Fruit fly (Drosophila melanogaster): ENCODE data around the gene SWIP.

SWIP gene

DNA sequence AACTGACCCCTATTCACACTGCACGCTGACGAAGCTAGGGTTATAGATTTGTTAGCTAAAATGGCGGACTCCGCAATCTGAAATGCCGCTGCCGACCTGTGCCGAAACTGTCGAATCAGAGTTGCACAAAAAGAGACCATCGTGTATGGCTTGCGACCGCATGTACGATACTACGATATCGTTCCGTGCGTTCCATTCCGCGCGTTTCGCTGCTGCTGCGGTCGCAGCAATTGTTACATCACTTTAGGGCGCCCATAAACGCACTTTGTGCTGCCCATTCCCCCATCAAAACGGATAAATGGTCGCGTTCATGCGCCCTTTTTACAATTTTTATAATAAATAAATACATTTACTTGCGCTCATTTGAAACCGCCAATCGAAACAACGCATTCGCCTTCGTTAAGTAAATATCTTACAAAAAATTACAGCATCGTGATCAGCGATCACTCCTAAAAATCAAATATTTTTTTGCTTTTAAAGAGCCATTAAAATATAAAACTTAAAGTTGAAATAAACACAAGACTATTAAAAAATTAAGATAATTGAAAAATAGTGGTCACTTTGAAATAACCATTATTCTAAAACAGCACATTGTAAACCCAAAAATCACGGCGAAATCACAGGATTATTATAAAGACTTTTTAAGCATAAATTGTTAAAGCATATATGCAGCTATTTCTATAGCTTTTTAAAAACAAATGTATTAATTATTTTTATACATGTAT is 6.8 kb downstream of the SWIP start, which contains the start of gene Cyp1:
Gene Cyp1 (minus strand): TSS at position 174 of the 725 bp plus-strand sequence.
- TF ChIP-seq CG7101 (tag; optimal IDR thresholded peaks at IDR 0.05) (peak; percentile 66), ovo (GFP tag; optimal IDR thresholded peaks at IDR 0.05) (peak; percentile 31), CG1620 (GFP tag; optimal IDR thresholded peaks at IDR 0.05) (peak; percentile 40), Clk (GFP tag; optimal IDR thresholded peaks at IDR 0.05) (no peak), CG11617 (GFP tag; optimal IDR thresholded peaks at IDR 0.05) (peak; percentile 21), cnc (optimal IDR thresholded peaks at IDR 0.05) (no peak), CG12768 (GFP tag; optimal IDR thresholded peaks at IDR 0.05) (peak; percentile 58), pad (GFP tag; optimal IDR thresholded peaks at IDR 0.05) (peak; percentile 13), bab1 (GFP tag; optimal IDR thresholded peaks at IDR 0.05) (peak; percentile 50), CG7045 (GFP tag; optimal IDR thresholded peaks at IDR 0.05) (no peak), cic (GFP tag; optimal IDR thresholded peaks at IDR 0.05) (peak; percentile 17), toe (GFP tag; optimal IDR thresholded peaks at IDR 0.05) (no peak), CG5204 (GFP tag; optimal IDR thresholded peaks at IDR 0.05) (no peak), tj (GFP tag; optimal IDR thresholded peaks at IDR 0.05) (peak; percentile 75), kay (GFP tag; ENCODE audit: borderline replicate concordance) (no peak), Mnt (GFP tag; optimal IDR thresholded peaks at IDR 0.05) (peak; percentile 86), CG33017 (tag; optimal IDR thresholded peaks at IDR 0.05) (peak; percentile 13), CG14711 (tag; optimal IDR thresholded peaks at IDR 0.05) (peak; percentile 58), Crg-1 (GFP tag; optimal IDR thresholded peaks at IDR 0.05) (peak; percentile 72), Hr96 (GFP tag; optimal IDR thresholded peaks at IDR 0.05) (no peak)

DNA sequence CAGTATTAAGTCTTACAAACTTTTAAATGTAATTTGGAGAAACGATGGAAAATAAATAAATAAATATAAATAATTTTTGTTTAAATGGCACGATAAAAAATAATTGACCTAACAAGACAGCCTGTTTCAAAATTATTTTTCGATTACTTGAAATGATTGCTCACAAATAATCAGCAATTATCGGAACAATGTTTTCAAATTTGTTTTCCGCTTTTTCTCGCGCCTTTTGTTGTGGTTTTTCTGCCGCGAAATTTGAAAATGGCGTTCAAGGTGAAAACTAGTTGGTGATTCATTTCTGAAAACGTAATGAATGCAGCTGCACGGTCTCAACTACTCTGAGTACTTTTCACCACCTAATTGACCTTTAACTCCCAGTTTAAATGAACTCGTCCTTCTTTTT is 7.5 kb downstream of the SWIP start:
- TF ChIP-seq Crg-1 (GFP tag; optimal IDR thresholded peaks at IDR 0.05) (no peak), CG33017 (tag; optimal IDR thresholded peaks at IDR 0.05) (no peak), CG7045 (GFP tag; optimal IDR thresholded peaks at IDR 0.05) (no peak), Clk (GFP tag; optimal IDR thresholded peaks at IDR 0.05) (no peak), CG11617 (GFP tag; optimal IDR thresholded peaks at IDR 0.05) (no peak), cic (GFP tag; optimal IDR thresholded peaks at IDR 0.05) (no peak), pad (GFP tag; optimal IDR thresholded peaks at IDR 0.05) (no peak), ovo (GFP tag; optimal IDR thresholded peaks at IDR 0.05) (no peak), CG5204 (GFP tag; optimal IDR thresholded peaks at IDR 0.05) (no peak), CG12768 (GFP tag; optimal IDR thresholded peaks at IDR 0.05) (no peak), Hr96 (GFP tag; optimal IDR thresholded peaks at IDR 0.05) (no peak), tj (GFP tag; optimal IDR thresholded peaks at IDR 0.05) (no peak), bab1 (GFP tag; optimal IDR thresholded peaks at IDR 0.05) (peak; percentile 39), CG14711 (tag; optimal IDR thresholded peaks at IDR 0.05) (peak; percentile 1), CG7101 (tag; optimal IDR thresholded peaks at IDR 0.05) (no peak)

DNA sequence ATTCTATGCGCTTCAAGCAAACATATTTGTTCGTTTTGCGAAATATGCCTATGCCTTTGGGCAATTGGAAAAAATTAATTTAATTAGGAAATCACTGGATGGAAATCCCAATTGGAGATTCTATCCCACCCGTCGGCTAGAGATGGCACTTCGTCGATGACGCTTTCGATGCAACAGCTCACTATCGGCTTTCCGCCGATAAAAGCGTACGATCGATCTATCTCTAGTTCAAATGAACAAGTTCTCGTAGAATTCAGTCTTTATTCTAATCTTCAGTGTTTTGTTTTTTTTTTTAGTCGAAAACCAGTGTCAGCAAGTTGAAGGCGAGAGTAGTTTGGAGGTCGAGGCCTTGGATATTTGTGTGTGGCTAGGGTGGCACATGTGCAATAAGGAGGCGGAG is 9.6 kb downstream of the SWIP start, which contains the start of the genes CG9917 and CG32579:
Gene CG9917 (minus strand): TSS at position 169 of the 400 bp plus-strand sequence.
Gene CG32579 (plus strand): TSS at position 224 of the 400 bp plus-strand sequence.
- TF ChIP-seq CG7101 (tag; optimal IDR thresholded peaks at IDR 0.05): peak; percentile 19
- TF ChIP-seq tj (GFP tag; optimal IDR thresholded peaks at IDR 0.05): peak; percentile 19
- no peak for TF ChIP-seq ovo (GFP tag; optimal IDR thresholded peaks at IDR 0.05)
- TF ChIP-seq CG14711 (tag; optimal IDR thresholded peaks at IDR 0.05): peak; percentile 17
- TF ChIP-seq Mnt (GFP tag; optimal IDR thresholded peaks at IDR 0.05): peak; percentile 54
- TF ChIP-seq bab1 (GFP tag; optimal IDR thresholded peaks at IDR 0.05): peak; percentile 50

DNA sequence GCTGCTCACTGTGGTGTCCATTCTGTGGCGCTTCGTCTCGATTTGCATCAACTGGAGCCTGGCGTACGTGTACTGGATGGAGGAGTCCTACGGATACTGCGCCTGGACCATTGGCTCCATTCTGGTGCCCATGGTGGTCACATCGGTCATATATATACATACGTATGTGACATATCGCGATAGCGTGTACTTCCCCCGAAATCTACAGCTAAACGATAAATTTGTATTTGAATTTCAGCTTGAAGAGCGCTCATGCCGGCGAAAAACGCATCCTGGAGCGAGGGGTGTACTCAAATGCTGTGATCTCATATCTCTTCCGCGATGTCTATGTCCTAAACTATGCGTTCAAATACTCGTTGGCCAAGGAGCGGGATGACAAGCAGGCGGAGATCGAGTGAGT is 10.0 kb downstream of the SWIP start:
- TF ChIP-seq CG5204 (GFP tag; optimal IDR thresholded peaks at IDR 0.05) (no peak), bab1 (GFP tag; optimal IDR thresholded peaks at IDR 0.05) (no peak), cnc (optimal IDR thresholded peaks at IDR 0.05) (no peak), ovo (GFP tag; optimal IDR thresholded peaks at IDR 0.05) (no peak), CG11617 (GFP tag; optimal IDR thresholded peaks at IDR 0.05) (no peak), Mnt (GFP tag; optimal IDR thresholded peaks at IDR 0.05) (no peak), CG14711 (tag; optimal IDR thresholded peaks at IDR 0.05) (no peak)

DNA sequence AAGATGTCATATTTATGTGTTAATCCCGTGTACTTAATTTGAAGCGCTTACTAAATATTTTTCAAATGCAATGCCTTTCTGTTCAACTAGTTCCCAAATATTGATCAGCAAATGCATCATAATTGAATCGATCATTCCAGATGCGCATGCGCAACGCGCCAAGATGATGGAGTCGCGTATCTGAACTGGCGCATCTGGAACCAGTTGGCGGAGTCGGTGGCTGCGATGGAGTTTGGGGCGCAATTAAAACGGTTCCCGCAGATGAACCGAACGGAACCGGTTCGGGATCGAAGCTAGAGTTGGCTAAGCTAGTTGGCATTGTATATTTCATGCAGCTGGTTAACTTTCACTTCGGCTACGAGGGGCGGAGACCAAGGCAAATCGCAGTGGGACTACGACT is 12.0 kb downstream of the SWIP start, which contains the start of gene CalpC:
Gene CalpC (plus strand): TSS at position 292 of the 400 bp plus-strand sequence.
- TF ChIP-seq bab1 (GFP tag; optimal IDR thresholded peaks at IDR 0.05) (no peak), CG5204 (GFP tag; optimal IDR thresholded peaks at IDR 0.05) (no peak), cic (GFP tag; optimal IDR thresholded peaks at IDR 0.05) (no peak), CG14711 (tag; optimal IDR thresholded peaks at IDR 0.05) (no peak), CG7101 (tag; optimal IDR thresholded peaks at IDR 0.05) (no peak), Hr96 (GFP tag; optimal IDR thresholded peaks at IDR 0.05) (no peak), CG33017 (tag; optimal IDR thresholded peaks at IDR 0.05) (no peak), toe (GFP tag; optimal IDR thresholded peaks at IDR 0.05) (no peak), kay (GFP tag; ENCODE audit: borderline replicate concordance) (no peak), CG11617 (GFP tag; optimal IDR thresholded peaks at IDR 0.05) (no peak), Crg-1 (GFP tag; optimal IDR thresholded peaks at IDR 0.05) (no peak), CG1620 (GFP tag; optimal IDR thresholded peaks at IDR 0.05) (no peak)

DNA sequence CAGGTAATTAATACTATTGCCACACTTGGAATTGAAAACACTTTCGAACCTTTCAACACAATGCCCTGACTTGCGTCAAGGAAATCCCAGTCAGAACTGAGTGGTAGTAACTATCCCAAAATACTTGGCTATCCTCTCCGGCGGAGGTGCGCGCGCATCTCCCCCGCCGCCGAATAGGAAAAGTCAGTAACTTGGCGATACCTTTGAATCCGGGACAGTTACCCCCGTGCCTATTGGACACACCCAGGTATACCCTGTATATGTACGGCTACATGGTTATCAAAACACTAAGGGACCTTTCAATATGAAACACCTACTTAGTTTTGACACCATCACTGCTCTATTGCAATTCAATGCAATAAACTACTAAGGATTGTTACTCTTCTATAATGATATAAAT is 17.1 kb downstream of the SWIP start, which contains the start of gene CG9919:
Gene CG9919 (minus strand): TSS at position 101 of the 400 bp plus-strand sequence.
- TF ChIP-seq CG33017 (tag; optimal IDR thresholded peaks at IDR 0.05) (no peak), CG14711 (tag; optimal IDR thresholded peaks at IDR 0.05) (no peak), toe (GFP tag; optimal IDR thresholded peaks at IDR 0.05) (no peak), tj (GFP tag; optimal IDR thresholded peaks at IDR 0.05) (no peak), Clk (GFP tag; optimal IDR thresholded peaks at IDR 0.05) (no peak), cnc (optimal IDR thresholded peaks at IDR 0.05) (no peak), CG7101 (tag; optimal IDR thresholded peaks at IDR 0.05) (no peak), Mnt (GFP tag; optimal IDR thresholded peaks at IDR 0.05) (no peak), Hr96 (GFP tag; optimal IDR thresholded peaks at IDR 0.05) (no peak), CG5204 (GFP tag; optimal IDR thresholded peaks at IDR 0.05) (no peak), Crg-1 (GFP tag; optimal IDR thresholded peaks at IDR 0.05) (no peak), bab1 (GFP tag; optimal IDR thresholded peaks at IDR 0.05) (no peak)

Measured in whole organism, adult.